Fruit fly (Drosophila melanogaster) whole organism, embryonic: Measurements from ENCODE around the gene CG2187.

Experiments
- Asciz ChIP-seq: fragments of 200-800 bp; sonication (Bioruptor generic); optimal IDR thresholded peaks from 2 replicates; lab custom pipeline; 2017; ENCODE audit warnings: missing biosample characterization, mild to moderate bottlenecking, missing genetic modification characterization, missing genetic modification reagents
- CG10565 ChIP-seq: fragments of 200-800 bp; sonication (Bioruptor generic); optimal IDR thresholded peaks from 3 replicates; lab custom pipeline; 2016; ENCODE audit warnings: missing biosample characterization, mild to moderate bottlenecking, missing genetic modification characterization
- CG11723 ChIP-seq: fragments of 200-800 bp; sonication (Bioruptor generic); optimal IDR thresholded peaks from 2 replicates; lab custom pipeline; 2017; ENCODE audit warnings: missing biosample characterization, mild to moderate bottlenecking, missing genetic modification characterization
- CG12744 ChIP-seq: fragments of 200-800 bp; sonication (Bioruptor generic); optimal IDR thresholded peaks from 2 replicates; lab custom pipeline; 2016; ENCODE audit warnings: missing biosample characterization, missing genetic modification characterization
- CG17186 ChIP-seq: fragments of 200-800 bp; sonication (Bioruptor generic); optimal IDR thresholded peaks from 3 replicates; lab custom pipeline; 2017; ENCODE audit warnings: missing biosample characterization, missing genetic modification reagents, missing genetic modification characterization
- CG17385 ChIP-seq: fragments of 200-800 bp; sonication (Bioruptor generic); optimal IDR thresholded peaks from 3 replicates; lab custom pipeline; 2018; ENCODE audit warnings: missing biosample characterization, mild to moderate bottlenecking, missing genetic modification characterization
- CG18262 ChIP-seq: fragments of 200-800 bp; optimal IDR thresholded peaks from 3 replicates; lab custom pipeline; 2019; ENCODE audit warnings: missing biosample characterization, mild to moderate bottlenecking, missing genetic modification characterization, moderate library complexity
- CG2116 ChIP-seq: fragments of 200-800 bp; sonication (Bioruptor generic); optimal IDR thresholded peaks from 3 replicates; lab custom pipeline; 2018; ENCODE audit warnings: missing biosample characterization, mild to moderate bottlenecking, missing genetic modification characterization
- CG3065 ChIP-seq: fragments of 200-800 bp; sonication (Bioruptor generic); optimal IDR thresholded peaks from 2 replicates; lab custom pipeline; 2016; ENCODE audit warnings: missing biosample characterization, missing genetic modification characterization
- CG31441 ChIP-seq: fragments of 200-800 bp; sonication (Bioruptor generic); IDR thresholded peaks from 2 replicates; pipeline ENCODE4 v1.3.6; 2022; ENCODE audit warnings: missing biosample characterization, missing genetic modification characterization
- CG3281 ChIP-seq: fragments of 200-800 bp; sonication (Bioruptor generic); optimal IDR thresholded peaks from 3 replicates; lab custom pipeline; 2017; ENCODE audit warnings: missing biosample characterization, mild to moderate bottlenecking, missing genetic modification characterization
- CG4617 ChIP-seq: fragments of 200-800 bp; sonication (Bioruptor generic); optimal IDR thresholded peaks from 3 replicates; lab custom pipeline; 2016; ENCODE audit warnings: missing biosample characterization, missing genetic modification characterization, borderline replicate concordance
- CG6689 ChIP-seq: fragments of 200-800 bp; sonication (Bioruptor generic); IDR thresholded peaks from 2 replicates; pipeline ENCODE4 v1.3.6; 2022; ENCODE audit warnings: missing biosample characterization, missing genetic modification characterization
- CG6813 ChIP-seq: fragments of 200-800 bp; sonication (Bioruptor generic); optimal IDR thresholded peaks from 2 replicates; lab custom pipeline; 2017; ENCODE audit warnings: missing biosample characterization, missing genetic modification characterization, mild to moderate bottlenecking, moderate library complexity, missing genetic modification reagents
- CG7271 ChIP-seq: fragments of 200-800 bp; sonication (Bioruptor generic); optimal IDR thresholded peaks from 2 replicates; lab custom pipeline; 2018; ENCODE audit warnings: missing biosample characterization, mild to moderate bottlenecking, missing genetic modification characterization, moderate library complexity
- CG9437 ChIP-seq: fragments of 200-800 bp; sonication (Bioruptor generic); optimal IDR thresholded peaks from 2 replicates; lab custom pipeline; 2018; ENCODE audit warnings: missing biosample characterization, mild to moderate bottlenecking, missing genetic modification characterization
- CG9727 ChIP-seq: fragments of 200-800 bp; sonication (Bioruptor generic); optimal IDR thresholded peaks from 3 replicates; lab custom pipeline; 2017; ENCODE audit warnings: missing biosample characterization, mild to moderate bottlenecking, missing genetic modification characterization
- CTCF ChIP-seq: fragments of 200-800 bp; sonication (Bioruptor generic); optimal IDR thresholded peaks from 2 replicates; lab custom pipeline; 2017; ENCODE audit warnings: missing biosample characterization, mild to moderate bottlenecking, missing genetic modification characterization, moderate library complexity
- Dad ChIP-seq: fragments of 200-800 bp; sonication (Bioruptor generic); optimal IDR thresholded peaks from 3 replicates; lab custom pipeline; 2016; ENCODE audit warnings: missing biosample characterization, missing genetic modification characterization
- Dip3 ChIP-seq: fragments of 200-800 bp; sonication (Bioruptor generic); optimal IDR thresholded peaks from 3 replicates; lab custom pipeline; 2016; ENCODE audit warnings: missing biosample characterization, missing genetic modification characterization
- Drgx ChIP-seq: fragments of 200-800 bp; sonication (Bioruptor generic); IDR thresholded peaks from 2 replicates; pipeline ENCODE4 v1.3.6; 2022; ENCODE audit warnings: missing biosample characterization, missing genetic modification characterization
- E2f2 ChIP-seq: fragments of 200-800 bp; sonication (Bioruptor generic); IDR thresholded peaks from 2 replicates; pipeline ENCODE4 v1.3.6; 2022; ENCODE audit warnings: missing biosample characterization, missing genetic modification characterization
- HmgZ ChIP-seq: fragments of 200-800 bp; sonication (Bioruptor generic); optimal IDR thresholded peaks from 2 replicates; lab custom pipeline; 2018; ENCODE audit warnings: missing biosample characterization, mild to moderate bottlenecking, missing genetic modification characterization
- Lhr ChIP-seq: fragments of 200-800 bp; sonication (Bioruptor generic); optimal IDR thresholded peaks from 3 replicates; lab custom pipeline; 2017; ENCODE audit warnings: mild to moderate bottlenecking, missing biosample characterization, missing genetic modification reagents, missing genetic modification characterization
- Mrtf ChIP-seq: fragments of 200-800 bp; sonication (Bioruptor generic); IDR thresholded peaks from 3 replicates; pipeline ENCODE4 v1.3.6; 2022; ENCODE audit warnings: missing biosample characterization, missing genetic modification characterization
- Rfx ChIP-seq: fragments of 200-800 bp; sonication (Bioruptor generic); IDR thresholded peaks from 2 replicates; pipeline ENCODE4 v1.3.6; 2022; ENCODE audit warnings: missing biosample characterization, missing genetic modification characterization
- Scr ChIP-seq: fragments of 200-800 bp; sonication (Bioruptor generic); IDR thresholded peaks from 2 replicates; pipeline ENCODE4 v1.3.6; 2022; ENCODE audit warnings: missing biosample characterization, missing genetic modification characterization; ENCODE audit not compliant: partially characterized antibody
- Six4 ChIP-seq: fragments of 200-800 bp; sonication (Bioruptor generic); optimal IDR thresholded peaks from 2 replicates; lab custom pipeline; 2016; ENCODE audit warnings: missing biosample characterization, missing genetic modification characterization
- Xbp1 ChIP-seq: fragments of 200-800 bp; sonication (Bioruptor generic); optimal IDR thresholded peaks from 3 replicates; lab custom pipeline; 2016; ENCODE audit warnings: missing biosample characterization, mild to moderate bottlenecking, missing genetic modification characterization
- ab ChIP-seq: fragments of 200-800 bp; sonication (Bioruptor generic); optimal IDR thresholded peaks from 2 replicates; lab custom pipeline; 2016; ENCODE audit warnings: missing biosample characterization, missing genetic modification characterization
- ase ChIP-seq: fragments of 200-800 bp; sonication (Bioruptor generic); IDR thresholded peaks from 3 replicates; pipeline ENCODE4 v1.3.6; 2022; ENCODE audit warnings: missing biosample characterization, missing genetic modification characterization
- ash1 ChIP-seq: fragments of 200-800 bp; sonication (Bioruptor generic); optimal IDR thresholded peaks from 2 replicates; lab custom pipeline; 2018; ENCODE audit warnings: missing biosample characterization, mild to moderate bottlenecking, missing genetic modification characterization
- bbx ChIP-seq: fragments of 200-800 bp; sonication (Bioruptor generic); IDR thresholded peaks from 2 replicates; pipeline ENCODE4 v1.3.6; 2022; ENCODE audit warnings: missing biosample characterization, missing genetic modification characterization; ENCODE audit not compliant: partially characterized antibody
- cas ChIP-seq: fragments of 200-800 bp; sonication (Bioruptor generic); IDR thresholded peaks from 2 replicates; pipeline ENCODE4 v1.3.6; 2022; ENCODE audit warnings: missing biosample characterization, missing genetic modification characterization
- crc ChIP-seq: fragments of 200-800 bp; sonication (Bioruptor generic); optimal IDR thresholded peaks from 2 replicates; lab custom pipeline; 2016; ENCODE audit warnings: missing biosample characterization, missing genetic modification characterization
- dmrt11E ChIP-seq: fragments of 200-800 bp; sonication (Bioruptor generic); optimal IDR thresholded peaks from 3 replicates; lab custom pipeline; 2018; ENCODE audit warnings: missing biosample characterization, mild to moderate bottlenecking, missing genetic modification characterization, moderate library complexity
- fd102C ChIP-seq: fragments of 200-800 bp; sonication (Bioruptor generic); optimal IDR thresholded peaks from 2 replicates; lab custom pipeline; 2018; ENCODE audit warnings: missing biosample characterization, mild to moderate bottlenecking, missing genetic modification characterization, moderate library complexity
- fu2 ChIP-seq: fragments of 200-800 bp; sonication (Bioruptor generic); optimal IDR thresholded peaks from 2 replicates; lab custom pipeline; 2016; ENCODE audit warnings: missing biosample characterization, missing genetic modification characterization
- gcm2 ChIP-seq: fragments of 200-800 bp; sonication (Bioruptor generic); optimal IDR thresholded peaks from 2 replicates; lab custom pipeline; 2016; ENCODE audit warnings: missing biosample characterization, missing genetic modification characterization
- gt ChIP-seq: fragments of 200-800 bp; sonication (Bioruptor generic); IDR thresholded peaks from 2 replicates; pipeline ENCODE4 v1.3.6; 2022; ENCODE audit warnings: missing biosample characterization, missing genetic modification characterization
- her ChIP-seq: fragments of 200-800 bp; sonication (Bioruptor generic); optimal IDR thresholded peaks from 2 replicates; lab custom pipeline; 2016; ENCODE audit warnings: missing biosample characterization, missing genetic modification characterization
- jigr1 ChIP-seq: fragments of 200-800 bp; sonication (Bioruptor generic); IDR thresholded peaks from 3 replicates; pipeline ENCODE4 v1.3.6; 2022; ENCODE audit warnings: missing biosample characterization, missing genetic modification characterization
- lmd ChIP-seq: fragments of 200-800 bp; sonication (Bioruptor generic); IDR thresholded peaks from 2 replicates; pipeline ENCODE4 v1.3.6; 2022; ENCODE audit warnings: missing biosample characterization, missing genetic modification characterization
- nmo ChIP-seq: fragments of 200-800 bp; sonication (Bioruptor generic); optimal IDR thresholded peaks from 2 replicates; lab custom pipeline; 2018; ENCODE audit warnings: missing biosample characterization, mild to moderate bottlenecking, missing genetic modification characterization, moderate library complexity
- psq ChIP-seq: fragments of 200-800 bp; sonication (Bioruptor generic); optimal IDR thresholded peaks from 2 replicates; lab custom pipeline; 2017; ENCODE audit warnings: missing biosample characterization, missing genetic modification characterization
- sim ChIP-seq: fragments of 200-800 bp; sonication (Bioruptor generic); IDR thresholded peaks from 2 replicates; pipeline ENCODE4 v1.3.6; 2022; ENCODE audit warnings: missing biosample characterization, missing genetic modification characterization
- tna ChIP-seq: fragments of 200-800 bp; sonication (Bioruptor generic); IDR thresholded peaks from 2 replicates; pipeline ENCODE4 v1.3.6; 2022; ENCODE audit warnings: missing biosample characterization, missing genetic modification characterization; ENCODE audit not compliant: partially characterized antibody
- trem ChIP-seq: fragments of 200-800 bp; optimal IDR thresholded peaks from 3 replicates; lab custom pipeline; 2019; ENCODE audit warnings: missing biosample characterization, mild to moderate bottlenecking, missing genetic modification characterization, moderate library complexity
- ttk ChIP-seq: fragments of 200-800 bp; sonication (Bioruptor generic); IDR thresholded peaks from 2 replicates; pipeline ENCODE4 v2.1.2; 2022; ENCODE audit warnings: missing biosample characterization, missing genetic modification characterization
- vnd ChIP-seq: fragments of 200-800 bp; sonication (Bioruptor generic); IDR thresholded peaks from 3 replicates; pipeline ENCODE4 v1.3.6; 2022; ENCODE audit warnings: missing biosample characterization, missing genetic modification characterization; ENCODE audit not compliant: partially characterized antibody

Gene CG2187

DNA sequence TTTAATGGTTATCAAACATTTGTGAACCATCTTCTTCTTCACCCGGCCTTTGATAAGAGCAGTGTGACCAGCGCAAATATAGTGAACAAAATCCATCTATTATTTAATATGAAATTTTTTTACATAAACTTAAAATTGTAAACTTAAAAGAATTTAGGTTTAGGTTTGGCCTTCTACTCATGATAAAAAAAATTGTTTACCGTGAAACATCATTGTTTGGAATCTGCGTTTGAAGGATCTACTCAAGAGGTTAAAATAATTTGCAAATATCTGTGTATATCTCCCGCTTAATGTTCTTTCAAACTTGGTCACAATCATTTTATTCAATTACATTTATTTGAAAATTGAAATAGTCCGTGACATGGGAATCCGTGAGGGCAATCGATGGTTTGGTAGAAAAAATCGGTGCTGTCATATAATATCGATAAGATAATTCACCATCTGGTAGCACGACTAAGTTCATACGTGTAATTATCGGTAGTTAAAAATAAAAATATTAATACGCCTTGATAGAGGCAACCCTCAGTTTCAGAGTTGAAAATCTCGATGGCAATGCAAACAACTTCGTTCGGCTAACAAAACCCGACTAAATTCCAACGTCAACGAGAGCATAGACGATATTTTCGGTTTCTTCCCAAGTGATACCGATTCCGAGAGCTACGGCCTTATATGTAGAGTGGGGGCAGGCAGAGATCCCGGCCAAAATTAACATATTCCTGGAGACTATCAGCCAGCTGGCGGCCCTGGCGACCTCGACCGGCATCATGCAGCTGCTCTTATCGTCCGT, 13.5 kb upstream of the CG2187 start, which contains the start of the genes betaGlu and sip3 (continued):
- TF ChIP-seq CG7271 (no peak), jigr1 (peak; percentile 35; the same call in 1 of the 3 replicates), Drgx (no peak), Lhr (no peak), CTCF (GFP tag; lab: Kevin White, UChicago) (no peak), crc (GFP tag; lab: Kevin White, UChicago) (no peak), Six4 (GFP tag; lab: Kevin White, UChicago) (peak; percentile 6), sim (GFP tag; lab: Robert Waterston, UW) (no peak), CG6813 (no peak), gt (GFP tag; lab: Robert Waterston, UW) (no peak), CG9727 (GFP tag; lab: Kevin White, UChicago) (peak; percentile 20), fd102C (no peak), vnd (peak; percentile 89), E2f2 (GFP tag; lab: Robert Waterston, UW) (peak; percentile 50; the same call in 1 of the 2 replicates), Scr (peak; percentile 93), ash1 (GFP tag; lab: Kevin White, UChicago) (no peak), CG3281 (GFP tag; lab: Kevin White, UChicago) (no peak), CG17186 (GFP tag; lab: Kevin White, UChicago) (peak; percentile 55), trem (peak; percentile 74), ab (GFP tag; lab: Kevin White, UChicago) (no peak), CG17385 (GFP tag; lab: Kevin White, UChicago) (peak; percentile 96), cas (GFP tag; lab: Robert Waterston, UW) (no peak), CG18262 (tag; lab: Kevin White, UChicago) (no peak), ttk (no peak), psq (GFP tag; lab: Kevin White, UChicago) (no peak), Dad (GFP tag; lab: Kevin White, UChicago) (no peak), CG10565 (GFP tag; lab: Kevin White, UChicago) (no peak), Dip3 (no peak), dmrt11E (tag; lab: Kevin White, UChicago) (peak; percentile 21), nmo (peak; percentile 59), tna (peak; percentile 93), CG4617 (GFP tag; lab: Kevin White, UChicago) (peak; percentile 28), CG9437 (GFP tag; lab: Kevin White, UChicago) (peak; percentile 12), Mrtf (GFP tag; lab: Robert Waterston, UW) (no peak), HmgZ (tag; lab: Kevin White, UChicago) (peak; percentile 43), CG2116 (GFP tag; lab: Kevin White, UChicago) (peak; percentile 89), Rfx (GFP tag; lab: Robert Waterston, UW) (peak; percentile 27; the same call in 1 of the 2 replicates), fu2 (GFP tag; lab: Kevin White, UChicago) (no peak), ase (GFP tag; lab: Robert Waterston, UW) (no peak), CG31441 (GFP tag; lab: Robert Waterston, UW) (peak; percentile 22; the same call in 1 of the 2 replicates), CG6689 (GFP tag; lab: Robert Waterston, UW) (no peak), Xbp1 (GFP tag; lab: Kevin White, UChicago) (peak; percentile 52), CG3065 (GFP tag; lab: Kevin White, UChicago) (no peak), gcm2 (GFP tag; lab: Kevin White, UChicago) (no peak), CG12744 (GFP tag; lab: Kevin White, UChicago) (peak; percentile 27), Asciz (no peak), bbx (GFP tag; lab: Robert Waterston, UW) (peak; percentile 92), lmd (GFP tag; lab: Robert Waterston, UW) (no peak), CG11723 (GFP tag; lab: Kevin White, UChicago) (no peak), her (no peak)
